Worm (Caenorhabditis elegans) whole organism, mixed stage, embryonic: ENCODE data around the gene K08C7.7.
"Not testable (repeated sequence)": the region's sequence is repeated elsewhere in the genome, so short reads cannot be mapped to it uniquely, and the experiment has no call there.

Experiments
- bed-3 ChIP-seq: fragments of 200-800 bp; sonication (Bioruptor generic); optimal IDR thresholded peaks from 3 replicates; lab custom pipeline; 2018; ENCODE audit warnings: mild to moderate bottlenecking, missing genetic modification characterization, moderate library complexity, missing compliant biosample characterization
- blmp-1 ChIP-seq: fragments of 150-350 bp; optimal IDR thresholded peaks from 2 replicates; lab custom pipeline; 2014; ENCODE audit warnings: missing biosample characterization, missing genetic modification characterization
- ceh-43 ChIP-seq: fragments of 200-800 bp; sonication (Bioruptor generic); optimal IDR thresholded peaks from 2 replicates; lab custom pipeline; 2018; ENCODE audit warnings: mild to moderate bottlenecking, missing genetic modification characterization, moderate library complexity, missing compliant biosample characterization
- ceh-83 ChIP-seq: fragments of 200-800 bp; sonication (Bioruptor generic); optimal IDR thresholded peaks from 2 replicates; lab custom pipeline; 2018; ENCODE audit warnings: mild to moderate bottlenecking, missing genetic modification characterization, missing compliant biosample characterization
- ces-1 ChIP-seq: fragments of 150-350 bp; optimal IDR thresholded peaks from 2 replicates; lab custom pipeline; 2014; ENCODE audit warnings: missing biosample characterization, missing genetic modification reagents, missing genetic modification characterization
- drap-1 ChIP-seq: fragments of 200-800 bp; sonication (Bioruptor generic); optimal IDR thresholded peaks from 3 replicates; lab custom pipeline; 2018; ENCODE audit warnings: mild to moderate bottlenecking, missing genetic modification characterization, missing compliant biosample characterization
- elt-1 ChIP-seq: sonication (generic microtip); optimal IDR thresholded peaks from 2 replicates; lab custom pipeline; 2017; ENCODE audit warnings: missing genetic modification characterization, mild to moderate bottlenecking, missing compliant biosample characterization, antibody characterized with exemption, moderate library complexity, borderline replicate concordance; ENCODE audit not compliant: insufficient read depth
- elt-3 ChIP-seq: fragments of 150-350 bp; optimal IDR thresholded peaks from 2 replicates; lab custom pipeline; 2014; ENCODE audit warnings: missing biosample characterization, missing genetic modification characterization
- ham-2 ChIP-seq: fragments of 200-800 bp; sonication (Bioruptor generic); optimal IDR thresholded peaks from 2 replicates; lab custom pipeline; 2018; ENCODE audit warnings: mild to moderate bottlenecking, missing genetic modification characterization, missing compliant biosample characterization
- hlh-1 ChIP-seq: fragments of 150-350 bp; optimal IDR thresholded peaks from 2 replicates; lab custom pipeline; 2014; ENCODE audit warnings: missing biosample characterization, missing genetic modification reagents, missing genetic modification characterization
- lin-13 ChIP-seq: fragments of 150-350 bp; optimal IDR thresholded peaks from 2 replicates; lab custom pipeline; 2014; ENCODE audit warnings: missing biosample characterization, missing genetic modification characterization
- lin-32 ChIP-seq: fragments of 200-800 bp; sonication (Bioruptor generic); optimal IDR thresholded peaks from 2 replicates; lab custom pipeline; 2018; ENCODE audit warnings: mild to moderate bottlenecking, missing genetic modification characterization, missing compliant biosample characterization
- lsy-2 ChIP-seq: fragments of 150-350 bp; optimal IDR thresholded peaks from 2 replicates; lab custom pipeline; 2014; ENCODE audit warnings: missing biosample characterization, missing genetic modification characterization
- mab-5 ChIP-seq: fragments of 150-350 bp; optimal IDR thresholded peaks from 2 replicates; lab custom pipeline; 2014; ENCODE audit warnings: missing biosample characterization, missing genetic modification characterization
- mep-1 ChIP-seq: fragments of 150-350 bp; optimal IDR thresholded peaks from 2 replicates; lab custom pipeline; 2017; ENCODE audit warnings: missing biosample characterization, missing genetic modification reagents, missing genetic modification characterization, inconsistent platforms
- mls-2 ChIP-seq: sonication (generic microtip); optimal IDR thresholded peaks from 2 replicates; lab custom pipeline; 2016; ENCODE audit warnings: mild to moderate bottlenecking, missing genetic modification characterization, moderate library complexity, missing compliant biosample characterization
- nhr-12 ChIP-seq: fragments of 150-350 bp; optimal IDR thresholded peaks from 2 replicates; lab custom pipeline; 2014; ENCODE audit warnings: missing biosample characterization, missing genetic modification characterization
- nhr-2 ChIP-seq: fragments of 150-350 bp; optimal IDR thresholded peaks from 2 replicates; lab custom pipeline; 2014; ENCODE audit warnings: missing biosample characterization, missing genetic modification characterization
- nhr-237 ChIP-seq: fragments of 150-350 bp; optimal IDR thresholded peaks from 2 replicates; lab custom pipeline; 2014; ENCODE audit warnings: missing biosample characterization, missing genetic modification characterization
- nhr-28 ChIP-seq: fragments of 150-350 bp; optimal IDR thresholded peaks from 2 replicates; lab custom pipeline; 2014; ENCODE audit warnings: missing biosample characterization, missing genetic modification characterization
- nhr-76 ChIP-seq: sonication (generic microtip); optimal IDR thresholded peaks from 2 replicates; lab custom pipeline; 2017; ENCODE audit warnings: missing biosample characterization, missing genetic modification characterization
- pha-4 ChIP-seq: fragments of 150-350 bp; optimal IDR thresholded peaks from 2 replicates; lab custom pipeline; 2018; ENCODE audit warnings: missing biosample characterization, missing genetic modification reagents, missing genetic modification characterization
- sem-2 ChIP-seq: fragments of 200-800 bp; sonication (Bioruptor generic); optimal IDR thresholded peaks from 2 replicates; lab custom pipeline; 2018; ENCODE audit warnings: mild to moderate bottlenecking, missing genetic modification characterization, missing compliant biosample characterization
- snpc-4 ChIP-seq: fragments of 150-350 bp; optimal IDR thresholded peaks from 2 replicates; lab custom pipeline; 2014; ENCODE audit warnings: missing biosample characterization, missing genetic modification characterization
- tbx-8 ChIP-seq: fragments of 200-800 bp; sonication (Bioruptor generic); optimal IDR thresholded peaks from 2 replicates; lab custom pipeline; 2018; ENCODE audit warnings: mild to moderate bottlenecking, missing genetic modification characterization, moderate library complexity, missing compliant biosample characterization
- unc-120 ChIP-seq: sonication (generic microtip); optimal IDR thresholded peaks from 2 replicates; lab custom pipeline; 2017; ENCODE audit warnings: missing genetic modification characterization, missing compliant biosample characterization; ENCODE audit not compliant: poor library complexity, severe bottlenecking
- unc-39 ChIP-seq: fragments of 150-350 bp; optimal IDR thresholded peaks from 2 replicates; lab custom pipeline; 2014; ENCODE audit warnings: missing biosample characterization, missing genetic modification characterization
- unc-62 ChIP-seq: fragments of 150-350 bp; optimal IDR thresholded peaks from 2 replicates; lab custom pipeline; 2014; ENCODE audit warnings: missing biosample characterization, missing genetic modification reagents, missing genetic modification characterization
- zip-8 ChIP-seq: fragments of 150-350 bp; optimal IDR thresholded peaks from 2 replicates; lab custom pipeline; 2014; ENCODE audit warnings: missing biosample characterization, missing genetic modification characterization
- ztf-11 ChIP-seq: fragments of 150-350 bp; optimal IDR thresholded peaks from 2 replicates; lab custom pipeline; 2014; ENCODE audit warnings: missing biosample characterization, missing genetic modification characterization

K08C7.7 gene

DNA sequence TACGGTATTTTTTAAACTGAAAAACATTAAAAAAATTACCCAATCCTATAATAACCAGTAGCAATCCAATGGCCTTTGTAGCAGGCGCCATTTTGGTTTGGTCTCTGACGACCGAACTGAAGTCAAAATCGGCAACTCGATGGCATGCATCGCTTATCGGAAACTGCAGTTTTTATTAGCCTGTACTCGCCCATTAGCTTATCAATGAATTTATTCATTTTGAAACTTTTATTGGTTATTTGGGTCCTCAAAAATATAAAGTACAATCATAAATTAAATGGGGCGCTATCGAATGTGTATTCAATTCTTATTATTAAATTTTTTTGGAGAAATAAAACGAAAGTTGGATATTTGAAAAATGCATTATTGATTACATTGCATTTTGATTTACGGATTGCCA, 35.5 kb upstream of the K08C7.7 start, which contains the start of gene R09H10.5:
R09H10.5 (minus strand) TSS at position 106 of the 400 bp plus-strand sequence.
- no peak for TF ChIP-seq lin-13
- TF ChIP-seq nhr-76 (tag; lab: Kevin White, UChicago): no peak
- no peak for TF ChIP-seq ceh-43 (GFP tag; lab: Kevin White, UChicago)
- TF ChIP-seq unc-39: no peak
- no peak for TF ChIP-seq unc-62

DNA sequence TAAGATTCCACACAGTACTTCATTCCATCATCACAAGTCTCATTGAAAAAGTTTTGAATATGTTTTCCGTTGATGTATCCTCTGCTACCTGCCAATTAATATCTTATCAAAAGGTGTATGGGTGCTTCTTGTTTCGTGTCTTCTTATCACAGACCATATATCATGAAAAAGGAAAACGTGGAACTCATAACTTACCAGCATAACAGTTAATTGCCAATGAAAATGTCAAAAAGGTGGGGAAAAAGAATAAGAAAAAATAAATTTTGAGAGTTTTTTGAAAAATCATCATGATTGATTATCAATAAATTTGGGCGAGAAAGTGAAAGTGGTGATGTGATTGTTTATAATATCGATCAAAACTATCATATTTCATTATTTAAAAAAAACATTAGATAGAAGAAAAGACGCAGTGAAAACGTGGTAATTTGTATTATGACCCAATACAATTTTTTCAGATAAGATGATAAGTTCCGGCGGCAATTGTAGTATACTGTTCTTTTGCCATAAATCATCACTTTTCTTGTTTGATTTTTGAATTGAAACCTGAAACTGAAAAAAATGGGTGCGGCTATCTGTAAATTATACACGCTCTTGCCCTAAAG, 33.2 kb upstream of the K08C7.7 start, which contains the start of gene F56C4.4:
F56C4.4 (minus strand) TSS at position 315 of the 602 bp plus-strand sequence.
- TF ChIP-seq unc-39: no peak
- no peak for TF ChIP-seq ztf-11 (tag; lab: Kevin White, UChicago)
- no peak for TF ChIP-seq tbx-8
- TF ChIP-seq ceh-43 (GFP tag; lab: Kevin White, UChicago): no peak
- no peak for TF ChIP-seq ces-1 (GFP tag; lab: Kevin White, UChicago)
- TF ChIP-seq snpc-4 (tag; lab: Kevin White, UChicago): no peak
- no peak for TF ChIP-seq blmp-1 (tag; lab: Kevin White, UChicago)
- no peak for TF ChIP-seq nhr-2 (tag; lab: Kevin White, UChicago)
- TF ChIP-seq zip-8 (tag; lab: Kevin White, UChicago): no peak
- no peak for TF ChIP-seq nhr-28 (tag; lab: Kevin White, UChicago)
- no peak for TF ChIP-seq mep-1 (tag; lab: Kevin White, UChicago)
- no peak for TF ChIP-seq drap-1 (GFP tag; lab: Kevin White, UChicago)
- TF ChIP-seq nhr-76 (tag; lab: Kevin White, UChicago): no peak
- no peak for TF ChIP-seq mls-2 (tag; lab: Kevin White, UChicago)

DNA sequence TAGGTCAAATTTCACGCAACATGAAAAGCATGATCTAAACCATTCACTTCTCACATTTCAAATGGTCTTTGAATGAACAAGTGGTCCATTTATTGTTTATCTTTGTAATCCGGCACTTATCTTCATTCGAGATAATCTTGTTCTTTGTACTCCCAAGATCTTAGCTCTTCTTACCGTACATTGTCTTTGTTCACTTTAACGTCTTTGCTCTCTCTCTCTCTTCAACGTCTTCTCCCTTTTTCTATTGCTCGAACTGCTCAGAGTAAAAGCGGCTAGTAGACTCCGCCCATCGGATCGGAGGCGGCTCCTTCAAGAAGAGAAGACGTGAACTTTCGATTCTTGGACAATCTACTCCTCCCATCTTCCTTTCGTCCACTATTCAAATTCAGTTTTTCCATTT, 27.6 kb upstream of the K08C7.7 start, which contains the start of gene F56C4.1:
F56C4.1 (plus strand) TSS at position 301 of the 400 bp plus-strand sequence.
- no peak for TF ChIP-seq elt-1
- TF ChIP-seq sem-2: no peak
- TF ChIP-seq ceh-83 (GFP tag; lab: Kevin White, UChicago): no peak
- no peak for TF ChIP-seq ztf-11 (tag; lab: Kevin White, UChicago)
- no peak for TF ChIP-seq tbx-8
- no peak for TF ChIP-seq unc-62
- TF ChIP-seq bed-3 (GFP tag; lab: Kevin White, UChicago): no peak
- no peak for TF ChIP-seq lsy-2 (tag; lab: Kevin White, UChicago)
- no peak for TF ChIP-seq nhr-12 (tag; lab: Kevin White, UChicago)
- TF ChIP-seq mls-2 (tag; lab: Kevin White, UChicago): no peak
- TF ChIP-seq snpc-4 (tag; lab: Kevin White, UChicago): no peak
- no peak for TF ChIP-seq nhr-28 (tag; lab: Kevin White, UChicago)
- no peak for TF ChIP-seq hlh-1 (tag; lab: Kevin White, UChicago)
- no peak for TF ChIP-seq unc-120 (tag; lab: Kevin White, UChicago)
- TF ChIP-seq lin-32 (GFP tag; lab: Kevin White, UChicago): no peak
- no peak for TF ChIP-seq pha-4 (tag; lab: Kevin White, UChicago)

DNA sequence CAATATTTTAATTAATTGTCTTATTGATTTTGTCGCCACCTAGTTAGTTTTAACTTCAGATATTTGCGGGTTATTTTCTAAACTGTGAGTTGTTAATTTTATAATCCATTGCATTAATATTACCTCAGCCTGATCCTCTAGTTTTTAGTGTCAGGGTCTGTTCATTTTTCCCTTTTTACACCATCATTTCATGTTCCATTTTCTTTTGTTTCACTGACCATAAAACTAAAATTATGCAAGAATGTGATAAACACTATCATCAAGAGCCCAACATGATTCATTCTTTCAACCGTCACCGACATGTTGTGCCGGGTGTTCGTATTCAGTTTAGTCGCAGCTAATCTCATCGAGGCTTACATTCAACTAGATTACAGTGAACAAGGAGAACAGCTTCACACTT, 25.3 kb upstream of the K08C7.7 start, which contains the start of gene F56C4.2:
F56C4.2 (plus strand) TSS at position 301 of the 400 bp plus-strand sequence.
- TF ChIP-seq unc-62: no peak
- no peak for TF ChIP-seq ham-2 (GFP tag; lab: Kevin White, UChicago)
- no peak for TF ChIP-seq unc-39
- no peak for TF ChIP-seq drap-1 (GFP tag; lab: Kevin White, UChicago)
- no peak for TF ChIP-seq pha-4 (tag; lab: Kevin White, UChicago)
- TF ChIP-seq nhr-237 (tag; lab: Kevin White, UChicago): no peak
- no peak for TF ChIP-seq ceh-43 (GFP tag; lab: Kevin White, UChicago)
- TF ChIP-seq nhr-76 (tag; lab: Kevin White, UChicago): no peak
- no peak for TF ChIP-seq bed-3 (GFP tag; lab: Kevin White, UChicago)
- TF ChIP-seq mab-5: no peak
- no peak for TF ChIP-seq tbx-8
- TF ChIP-seq ceh-83 (GFP tag; lab: Kevin White, UChicago): no peak
- no peak for TF ChIP-seq elt-1
- TF ChIP-seq lin-32 (GFP tag; lab: Kevin White, UChicago): no peak
- TF ChIP-seq snpc-4 (tag; lab: Kevin White, UChicago): no peak

DNA sequence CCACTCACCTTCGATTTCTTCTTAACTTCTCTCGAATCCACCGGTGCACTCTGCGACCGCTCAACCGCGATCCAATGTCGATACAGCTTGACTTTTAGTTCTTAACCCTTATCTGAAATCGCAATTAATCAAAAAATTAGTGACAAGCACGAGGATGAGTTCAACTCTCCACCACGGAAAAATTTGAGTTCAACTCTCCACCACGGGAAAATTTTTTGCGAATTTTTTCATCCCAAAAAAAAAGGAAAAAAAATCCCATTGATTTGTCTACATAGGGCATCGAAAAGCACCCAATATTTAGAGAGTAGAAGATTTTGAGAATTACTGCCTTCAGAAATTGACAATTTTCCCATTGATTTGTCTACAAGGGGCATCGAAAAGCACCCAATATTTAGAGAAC, 10.2 kb upstream of the K08C7.7 start, which contains the start of gene glb-19:
glb-19 (minus strand) TSS at position 101 of the 400 bp plus-strand sequence.
- not testable (repeated sequence) for TF ChIP-seq elt-3; nhr-2 (tag; lab: Kevin White, UChicago); tbx-8
